Fruit fly (Drosophila melanogaster) whole organism, embryonic: Measurements from ENCODE around the gene CG13634.

ENCODE experiments used
- ATbp ChIP-seq: fragments of 200-800 bp; sonication (Bioruptor generic); optimal IDR thresholded peaks from 2 replicates; lab custom pipeline; 2017; ENCODE audit warnings: missing biosample characterization, mild to moderate bottlenecking, missing genetic modification characterization, missing genetic modification reagents
- Atf6 ChIP-seq: fragments of 200-800 bp; sonication (Bioruptor generic); IDR thresholded peaks from 2 replicates; pipeline ENCODE4 v1.3.6; 2022; ENCODE audit warnings: missing biosample characterization, missing genetic modification characterization
- BtbVII ChIP-seq: fragments of 200-800 bp; sonication (Bioruptor generic); optimal IDR thresholded peaks from 3 replicates; lab custom pipeline; 2017; ENCODE audit warnings: missing biosample characterization, mild to moderate bottlenecking, missing genetic modification characterization
- CG10147 ChIP-seq: fragments of 200-800 bp; sonication (Bioruptor generic); optimal IDR thresholded peaks from 2 replicates; lab custom pipeline; 2019; ENCODE audit warnings: missing biosample characterization, mild to moderate bottlenecking, missing genetic modification characterization, moderate library complexity
- CG10654 ChIP-seq: fragments of 200-800 bp; sonication (Bioruptor generic); optimal IDR thresholded peaks from 2 replicates; lab custom pipeline; 2016; ENCODE audit warnings: missing biosample characterization, missing genetic modification characterization
- CG11247 ChIP-seq: fragments of 200-800 bp; sonication (Bioruptor generic); IDR thresholded peaks from 2 replicates; pipeline ENCODE4 v1.3.6; 2022; ENCODE audit warnings: missing biosample characterization, missing genetic modification characterization
- CG11398 ChIP-seq: fragments of 200-800 bp; sonication (Bioruptor generic); optimal IDR thresholded peaks from 2 replicates; lab custom pipeline; 2016; ENCODE audit warnings: missing biosample characterization, missing genetic modification characterization
- CG13296 ChIP-seq: fragments of 200-800 bp; sonication (Bioruptor generic); optimal IDR thresholded peaks from 3 replicates; lab custom pipeline; 2018; ENCODE audit warnings: missing biosample characterization, mild to moderate bottlenecking, missing genetic modification characterization
- CG13424 ChIP-seq: fragments of 200-800 bp; sonication (Bioruptor generic); optimal IDR thresholded peaks from 2 replicates; lab custom pipeline; 2019; ENCODE audit warnings: missing biosample characterization, mild to moderate bottlenecking, missing genetic modification characterization, moderate library complexity
- CG13624 ChIP-seq: fragments of 200-800 bp; sonication (Bioruptor generic); optimal IDR thresholded peaks from 2 replicates; lab custom pipeline; 2016; ENCODE audit warnings: missing biosample characterization, missing genetic modification characterization
- CG14667 ChIP-seq: fragments of 200-800 bp; sonication (Bioruptor generic); IDR thresholded peaks from 2 replicates; pipeline ENCODE4 v1.3.6; 2022; ENCODE audit warnings: missing biosample characterization, missing genetic modification characterization
- CG1529 ChIP-seq: fragments of 200-800 bp; sonication (Bioruptor generic); optimal IDR thresholded peaks from 3 replicates; lab custom pipeline; 2018; ENCODE audit warnings: missing biosample characterization, missing genetic modification characterization
- CG1832 ChIP-seq: fragments of 200-800 bp; sonication (Bioruptor generic); optimal IDR thresholded peaks from 2 replicates; lab custom pipeline; 2017; ENCODE audit warnings: missing biosample characterization, mild to moderate bottlenecking, missing genetic modification characterization, inconsistent platforms
- CG18619 ChIP-seq: fragments of 200-800 bp; sonication (Bioruptor generic); optimal IDR thresholded peaks from 3 replicates; lab custom pipeline; 2017; ENCODE audit warnings: missing biosample characterization, mild to moderate bottlenecking, missing genetic modification characterization
- CG2202 ChIP-seq: fragments of 200-800 bp; sonication (Bioruptor generic); optimal IDR thresholded peaks from 2 replicates; lab custom pipeline; 2018; ENCODE audit warnings: missing biosample characterization, mild to moderate bottlenecking, missing genetic modification characterization
- CG31365 ChIP-seq: fragments of 200-800 bp; sonication (Bioruptor generic); optimal IDR thresholded peaks from 2 replicates; lab custom pipeline; 2018; ENCODE audit warnings: missing biosample characterization, mild to moderate bottlenecking, missing genetic modification characterization
- CG32767 ChIP-seq: fragments of 200-800 bp; sonication (Bioruptor generic); IDR thresholded peaks from 2 replicates; pipeline ENCODE4 v1.3.6; 2022; ENCODE audit warnings: missing biosample characterization, missing genetic modification characterization
- CG4328 ChIP-seq: fragments of 200-800 bp; sonication (Bioruptor generic); optimal IDR thresholded peaks from 3 replicates; lab custom pipeline; 2017; ENCODE audit warnings: missing biosample characterization, missing genetic modification reagents, missing genetic modification characterization
- CG4360 ChIP-seq: fragments of 200-800 bp; sonication (Bioruptor generic); IDR thresholded peaks from 2 replicates; pipeline ENCODE4 v1.3.6; 2022; ENCODE audit warnings: missing biosample characterization, missing genetic modification characterization
- CG4707 ChIP-seq: fragments of 200-800 bp; sonication (Bioruptor generic); optimal IDR thresholded peaks from 2 replicates; lab custom pipeline; 2018; ENCODE audit warnings: missing biosample characterization, mild to moderate bottlenecking, missing genetic modification characterization, moderate library complexity
- CG6683 ChIP-seq: fragments of 200-800 bp; sonication (Bioruptor generic); optimal IDR thresholded peaks from 2 replicates; lab custom pipeline; 2017; ENCODE audit warnings: missing biosample characterization, mild to moderate bottlenecking, missing genetic modification characterization, missing genetic modification reagents
- CG7786 ChIP-seq: fragments of 200-800 bp; sonication (Bioruptor generic); optimal IDR thresholded peaks from 2 replicates; lab custom pipeline; 2016; ENCODE audit warnings: missing biosample characterization, missing genetic modification characterization
- CG7928 ChIP-seq: fragments of 200-800 bp; sonication (Bioruptor generic); optimal IDR thresholded peaks from 2 replicates; lab custom pipeline; 2017; ENCODE audit warnings: missing biosample characterization, mild to moderate bottlenecking, missing genetic modification characterization
- CG8765 ChIP-seq: fragments of 200-800 bp; sonication (Bioruptor generic); IDR thresholded peaks from 2 replicates; pipeline ENCODE4 v1.3.6; 2022; ENCODE audit warnings: missing biosample characterization, missing genetic modification characterization
- Camta ChIP-seq: fragments of 200-800 bp; sonication (Bioruptor generic); optimal IDR thresholded peaks from 2 replicates; lab custom pipeline; 2016; ENCODE audit warnings: missing biosample characterization, missing genetic modification characterization
- Dll ChIP-seq: fragments of 200-800 bp; sonication (Bioruptor generic); IDR thresholded peaks from 4 replicates; pipeline ENCODE4 v1.3.6; 2022; ENCODE audit warnings: missing biosample characterization, missing genetic modification characterization; ENCODE audit not compliant: partially characterized antibody
- Drgx ChIP-seq: fragments of 200-800 bp; sonication (Bioruptor generic); IDR thresholded peaks from 2 replicates; pipeline ENCODE4 v1.3.6; 2022; ENCODE audit warnings: missing biosample characterization, missing genetic modification characterization
- Fer1 ChIP-seq: fragments of 200-800 bp; sonication (Bioruptor generic); optimal IDR thresholded peaks from 2 replicates; lab custom pipeline; 2017; ENCODE audit warnings: missing biosample characterization, mild to moderate bottlenecking, missing genetic modification characterization
- HLH54F ChIP-seq: fragments of 200-800 bp; sonication (Bioruptor generic); optimal IDR thresholded peaks from 3 replicates; lab custom pipeline; 2016; ENCODE audit warnings: missing biosample characterization, missing genetic modification characterization
- PHDP ChIP-seq: fragments of 200-800 bp; sonication (Bioruptor generic); optimal IDR thresholded peaks from 3 replicates; lab custom pipeline; 2018; ENCODE audit warnings: missing biosample characterization, mild to moderate bottlenecking, missing genetic modification characterization, moderate library complexity
- Sry-β ChIP-seq: fragments of 200-800 bp; sonication (Bioruptor generic); optimal IDR thresholded peaks from 2 replicates; lab custom pipeline; 2018; ENCODE audit warnings: missing biosample characterization, mild to moderate bottlenecking, missing genetic modification characterization, moderate library complexity
- Usf ChIP-seq: fragments of 200-800 bp; sonication (Bioruptor generic); optimal IDR thresholded peaks from 2 replicates; lab custom pipeline; 2017; ENCODE audit warnings: missing genotype, missing biosample characterization, missing genetic modification characterization
- bsh ChIP-seq, 2 experiments: fragments of 200-800 bp; sonication (Bioruptor generic); optimal IDR thresholded peaks; 2 replicates each; lab custom pipeline; 2017 to 2018; ENCODE audit warnings: mild to moderate bottlenecking in 2 of 2, missing biosample characterization in 2 of 2, missing genetic modification characterization in 2 of 2, moderate library complexity in 1 of 2
- btn ChIP-seq: fragments of 200-800 bp; sonication (Bioruptor generic); optimal IDR thresholded peaks from 2 replicates; lab custom pipeline; 2016; ENCODE audit warnings: missing biosample characterization, missing genetic modification characterization
- chinmo ChIP-seq: fragments of 200-800 bp; sonication (Bioruptor generic); IDR thresholded peaks from 4 replicates; pipeline ENCODE4 v1.3.6; 2022; ENCODE audit warnings: missing biosample characterization, missing genetic modification characterization; ENCODE audit not compliant: partially characterized antibody
- dm ChIP-seq: fragments of 200-800 bp; sonication (Bioruptor generic); optimal IDR thresholded peaks from 3 replicates; lab custom pipeline; 2016; ENCODE audit warnings: missing biosample characterization, missing genetic modification characterization
- fd64A ChIP-seq: fragments of 200-800 bp; sonication (Bioruptor generic); optimal IDR thresholded peaks from 3 replicates; lab custom pipeline; 2018; ENCODE audit warnings: missing biosample characterization, mild to moderate bottlenecking, missing genetic modification characterization
- fru ChIP-seq: fragments of >200 bp; optimal IDR thresholded peaks from 2 replicates; lab custom pipeline; 2017
- gcm ChIP-seq: fragments of 200-800 bp; sonication (Bioruptor generic); optimal IDR thresholded peaks from 2 replicates; lab custom pipeline; 2019; ENCODE audit warnings: missing biosample characterization, mild to moderate bottlenecking, missing genetic modification characterization, moderate library complexity
- gro ChIP-seq: fragments of 200-800 bp; sonication (Bioruptor generic); optimal IDR thresholded peaks from 2 replicates; lab custom pipeline; 2016; ENCODE audit warnings: missing biosample characterization, missing genetic modification characterization
- hb ChIP-seq: fragments of 200-800 bp; sonication (Bioruptor generic); IDR thresholded peaks from 3 replicates; pipeline ENCODE4 v1.3.6; 2022; ENCODE audit warnings: missing biosample characterization, missing genetic modification characterization; ENCODE audit not compliant: partially characterized antibody
- her ChIP-seq: fragments of 200-800 bp; sonication (Bioruptor generic); optimal IDR thresholded peaks from 2 replicates; lab custom pipeline; 2016; ENCODE audit warnings: missing biosample characterization, missing genetic modification characterization
- insv ChIP-seq, 2 experiments: fragments of 200-800 bp; sonication (Bioruptor generic); optimal IDR thresholded peaks; 3 replicates each; lab custom pipeline; 2016 to 2018; ENCODE audit warnings: missing biosample characterization in 2 of 2, missing genetic modification characterization in 2 of 2
- mirr ChIP-seq: fragments of 200-800 bp; sonication (Bioruptor generic); optimal IDR thresholded peaks from 3 replicates; lab custom pipeline; 2018; ENCODE audit warnings: missing biosample characterization, mild to moderate bottlenecking, missing genetic modification characterization
- org-1 ChIP-seq: fragments of 200-800 bp; sonication (Bioruptor generic); optimal IDR thresholded peaks from 2 replicates; lab custom pipeline; 2017; ENCODE audit warnings: missing biosample characterization, missing genetic modification characterization
- schlank ChIP-seq: fragments of 200-800 bp; sonication (Bioruptor generic); optimal IDR thresholded peaks from 2 replicates; lab custom pipeline; 2018; ENCODE audit warnings: missing biosample characterization, mild to moderate bottlenecking, missing genetic modification characterization
- sd ChIP-seq: fragments of 200-800 bp; sonication (Bioruptor generic); optimal IDR thresholded peaks from 3 replicates; lab custom pipeline; 2018; ENCODE audit warnings: missing biosample characterization, mild to moderate bottlenecking, missing genetic modification characterization, moderate library complexity
- tx ChIP-seq: fragments of 200-800 bp; sonication (Bioruptor generic); optimal IDR thresholded peaks from 2 replicates; lab custom pipeline; 2016; ENCODE audit warnings: missing biosample characterization, missing genetic modification characterization
- yki ChIP-seq: fragments of >200 bp; optimal IDR thresholded peaks from 3 replicates; lab custom pipeline; 2018
- zfh2 ChIP-seq: fragments of 200-800 bp; sonication (Bioruptor generic); optimal IDR thresholded peaks from 2 replicates; lab custom pipeline; 2016; ENCODE audit warnings: missing biosample characterization, missing genetic modification characterization

Gene CG13634

DNA sequence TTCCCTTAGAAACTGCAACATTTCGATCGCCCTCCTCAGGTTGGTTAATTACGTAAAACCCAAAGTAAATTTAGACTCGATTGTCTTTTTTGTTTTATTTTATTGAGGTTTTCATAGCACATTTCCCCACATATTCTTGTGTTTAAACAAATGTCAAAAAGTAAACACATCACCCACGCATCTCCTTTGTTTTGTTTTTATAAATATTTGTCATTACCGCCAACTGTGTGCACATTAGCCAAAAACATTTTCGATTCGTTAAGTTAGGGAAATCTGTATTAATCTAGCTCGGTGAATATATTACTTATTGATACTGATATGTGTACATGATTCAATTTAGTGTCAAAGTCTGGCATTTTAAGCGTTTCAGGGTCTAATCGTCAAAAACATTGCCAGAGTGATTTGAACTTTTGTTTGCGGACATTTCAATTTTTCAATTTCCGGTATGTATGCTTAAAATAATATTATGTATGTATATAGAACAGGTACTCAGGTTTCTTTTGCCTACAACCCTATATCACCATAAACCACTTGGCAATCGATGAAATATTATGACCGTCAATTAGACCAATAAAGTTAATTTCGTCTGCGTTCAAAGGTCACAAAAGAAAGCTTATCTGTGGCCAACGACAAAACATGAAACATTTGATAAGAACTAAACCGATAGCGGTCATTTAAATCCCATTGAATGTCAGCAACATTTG is 19.8 kb upstream of the CG13634 start (continued):
- TF ChIP-seq ATbp (GFP tag; lab: Kevin White, UChicago) (peak; percentile 84), gcm (GFP tag; lab: Kevin White, UChicago) (peak; percentile 44), CG4707 (GFP tag; lab: Kevin White, UChicago) (peak; percentile 54), CG8765 (GFP tag; lab: Robert Waterston, UW) (no peak), chinmo (GFP tag; lab: Robert Waterston, UW) (0 out of 4 replicates have a peak, but pooled peaks have one; percentile 21), CG1529 (GFP tag; lab: Kevin White, UChicago) (peak; percentile 39), CG14667 (GFP tag; lab: Robert Waterston, UW) (no peak), tx (no peak), CG6683 (peak; percentile 43), CG11247 (GFP tag; lab: Robert Waterston, UW) (no peak), Camta (GFP tag; lab: Kevin White, UChicago) (peak; percentile 19), bsh (GFP tag; optimal IDR thresholded peaks at IDR 0.05; lab: Kevin White, UChicago) (peak in 1 of 2 experiments; percentile 59), CG10147 (GFP tag; lab: Kevin White, UChicago) (peak; percentile 39), yki (no peak), btn (GFP tag; lab: Kevin White, UChicago) (no peak), Fer1 (GFP tag; lab: Kevin White, UChicago) (peak; percentile 72), CG4328 (peak; percentile 61), CG13296 (GFP tag; lab: Kevin White, UChicago) (peak; percentile 65), mirr (GFP tag; lab: Kevin White, UChicago) (peak; percentile 39), hb (GFP tag; lab: Robert Waterston, UW) (no peak), fru (lab: Kevin White, UChicago) (no peak), Usf (GFP tag; lab: Kevin White, UChicago) (no peak), zfh2 (GFP tag; lab: Kevin White, UChicago) (no peak), CG13424 (peak; percentile 54), her (no peak), CG32767 (GFP tag; lab: Robert Waterston, UW) (no peak), CG1832 (GFP tag; lab: Kevin White, UChicago) (no peak), Dll (GFP tag; lab: Robert Waterston, UW) (no peak), org-1 (peak; percentile 41), CG11398 (no peak), BtbVII (GFP tag; lab: Kevin White, UChicago) (peak; percentile 82), fd64A (peak; percentile 76), insv (GFP tag; optimal IDR thresholded peaks at IDR 0.05; lab: Kevin White, UChicago) (peak in 1 of 2 experiments; percentile 19), CG13624 (GFP tag; lab: Kevin White, UChicago) (no peak), Atf6 (GFP tag; lab: Robert Waterston, UW) (peak; percentile 45; the same call in 1 of the 2 replicates), CG7928 (peak; percentile 3), gro (GFP tag; lab: Kevin White, UChicago) (peak; percentile 17), PHDP (tag; lab: Kevin White, UChicago) (peak; percentile 67), CG10654 (GFP tag; lab: Kevin White, UChicago) (no peak), CG18619 (GFP tag; lab: Kevin White, UChicago) (peak; percentile 19), CG7786 (GFP tag; lab: Kevin White, UChicago) (no peak), dm (GFP tag; lab: Kevin White, UChicago) (no peak), sd (peak; percentile 17), HLH54F (GFP tag; lab: Kevin White, UChicago) (no peak), schlank (peak; percentile 43), Sry-β (peak; percentile 31), CG31365 (tag; lab: Kevin White, UChicago) (peak; percentile 45), CG4360 (GFP tag; lab: Robert Waterston, UW) (no peak), CG2202 (tag; lab: Kevin White, UChicago) (peak; percentile 53), Drgx (GFP tag; lab: Robert Waterston, UW) (no peak)
